Worm (Caenorhabditis elegans): ENCODE measurements around the gene F53A2.11.
A peak's percentile ranks its signal among the peaks of the same experiment; 100 is the strongest.
"Not testable (repeated sequence)": the region's sequence is repeated elsewhere in the genome, so short reads cannot be mapped to it uniquely, and the experiment has no call there.

DNA sequence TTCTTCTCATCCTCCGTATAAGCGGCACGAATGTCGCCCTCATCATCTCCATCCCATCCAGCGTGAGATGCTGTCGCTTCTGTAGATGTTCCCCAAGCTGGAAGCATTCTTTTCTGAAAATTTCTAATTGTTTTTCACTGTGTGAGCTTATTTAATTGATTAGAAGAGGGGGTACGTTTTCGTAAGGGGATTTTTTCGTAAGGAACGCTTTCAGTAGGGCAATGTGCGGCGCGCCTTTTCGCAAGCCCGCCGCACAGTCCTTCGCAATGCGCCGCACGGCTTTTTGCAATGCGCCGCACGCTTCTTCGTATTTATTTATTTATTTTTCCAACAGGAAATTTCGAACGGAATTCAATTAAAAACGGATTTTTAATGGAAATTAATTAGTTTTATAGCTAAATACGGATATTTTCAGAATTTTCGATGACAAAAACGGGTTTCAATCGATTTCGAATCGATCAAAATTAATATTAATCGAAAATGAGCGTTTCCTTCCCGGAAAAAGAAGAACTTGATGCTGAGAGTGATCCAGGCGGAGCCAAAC, 29.4 kb downstream of the F53A2.11 start, which contains the start of gene set-25:
- TF ChIP-seq ets-4 (tag; optimal IDR thresholded peaks at IDR 0.05); pha-4 (tag; optimal IDR thresholded peaks at IDR 0.05); ceh-9 (tag; optimal IDR thresholded peaks at IDR 0.05); ama-1 (optimal IDR thresholded peaks at IDR 0.05); hlh-8 (tag; optimal IDR thresholded peaks at IDR 0.05); lin-11 (tag; optimal IDR thresholded peaks at IDR 0.05): not testable (repeated sequence)
- TF ChIP-seq pha-2 (tag; optimal IDR thresholded peaks at IDR 0.05) (peak; percentile 12), ceh-34 (tag; optimal IDR thresholded peaks at IDR 0.05) (peak; percentile 30)
